Worm (Caenorhabditis elegans) whole organism, mixed stage, embryonic: ENCODE results near the gene cka-1.

Experiments
- blmp-1 ChIP-seq: fragments of 150-350 bp; optimal IDR thresholded peaks from 2 replicates; lab custom pipeline; 2014; ENCODE audit warnings: missing biosample characterization, missing genetic modification characterization
- elt-1 ChIP-seq: sonication (generic microtip); optimal IDR thresholded peaks from 2 replicates; lab custom pipeline; 2017; ENCODE audit warnings: missing genetic modification characterization, mild to moderate bottlenecking, missing compliant biosample characterization, antibody characterized with exemption, moderate library complexity, borderline replicate concordance; ENCODE audit not compliant: insufficient read depth
- lsy-2 ChIP-seq: fragments of 150-350 bp; optimal IDR thresholded peaks from 2 replicates; lab custom pipeline; 2014; ENCODE audit warnings: missing biosample characterization, missing genetic modification characterization
- mep-1 ChIP-seq: fragments of 150-350 bp; optimal IDR thresholded peaks from 2 replicates; lab custom pipeline; 2017; ENCODE audit warnings: missing biosample characterization, missing genetic modification reagents, missing genetic modification characterization, inconsistent platforms
- nhr-76 ChIP-seq: sonication (generic microtip); optimal IDR thresholded peaks from 2 replicates; lab custom pipeline; 2017; ENCODE audit warnings: missing biosample characterization, missing genetic modification characterization

- TF ChIP-seq nhr-76 (tag; lab: Kevin White, UChicago): no peak
- TF ChIP-seq blmp-1 (tag; lab: Kevin White, UChicago): peak; percentile 92
- no peak for TF ChIP-seq mep-1
- TF ChIP-seq lsy-2: no peak
- no peak for TF ChIP-seq elt-1 (tag; lab: Kevin White, UChicago)
Measured at ce11 chrIV:9716490-9716889, 20.9 kb downstream of the cka-1 start.
